Fruit fly (Drosophila melanogaster) whole organism, pupa: ENCODE measurements around the gene Cerk.

ENCODE experiments used
- CG10348 ChIP-seq: fragments of 200-800 bp; sonication (Bioruptor generic); IDR thresholded peaks from 2 replicates; pipeline ENCODE4 v1.3.6; 2022; ENCODE audit warnings: missing biosample characterization, missing genetic modification characterization
- CG12605 ChIP-seq: fragments of 200-800 bp; sonication (Bioruptor generic); IDR thresholded peaks from 2 replicates; pipeline ENCODE4 v1.3.6; 2022; ENCODE audit warnings: missing biosample characterization, missing genetic modification characterization
- CG14655 ChIP-seq: fragments of 200-800 bp; sonication (Bioruptor generic); optimal IDR thresholded peaks from 3 replicates; lab custom pipeline; 2017; ENCODE audit warnings: mild to moderate bottlenecking, missing biosample characterization, missing genetic modification reagents, missing genetic modification characterization
- CG32121 ChIP-seq: fragments of 200-800 bp; sonication (Bioruptor generic); IDR thresholded peaks from 2 replicates; pipeline ENCODE4 v1.3.6; 2022; ENCODE audit warnings: missing biosample characterization, missing genetic modification characterization
- CG34367 ChIP-seq: fragments of 200-800 bp; sonication (Bioruptor generic); optimal IDR thresholded peaks from 2 replicates; lab custom pipeline; 2018; ENCODE audit warnings: missing biosample characterization, mild to moderate bottlenecking, missing genetic modification characterization
- CG8301 ChIP-seq: fragments of 200-800 bp; sonication (Bioruptor generic); optimal IDR thresholded peaks from 2 replicates; lab custom pipeline; 2018; ENCODE audit warnings: missing biosample characterization, mild to moderate bottlenecking, missing genetic modification characterization
- D1 ChIP-seq: fragments of 200-800 bp; sonication (Bioruptor generic); optimal IDR thresholded peaks from 2 replicates; lab custom pipeline; 2018; ENCODE audit warnings: missing biosample characterization, mild to moderate bottlenecking, missing genetic modification characterization, moderate library complexity
- EcR ChIP-seq: fragments of 200-800 bp; sonication (Bioruptor generic); optimal IDR thresholded peaks from 3 replicates; lab custom pipeline; 2019; ENCODE audit warnings: missing biosample characterization, missing genetic modification characterization, mild to moderate bottlenecking, moderate library complexity, missing genetic modification reagents
- Ets98B ChIP-seq: fragments of 200-800 bp; sonication (Bioruptor generic); IDR thresholded peaks from 2 replicates; pipeline ENCODE4 v1.3.6; 2022; ENCODE audit warnings: missing biosample characterization, missing genetic modification characterization
- Pif1A ChIP-seq: fragments of 200-800 bp; sonication (Bioruptor generic); optimal IDR thresholded peaks from 3 replicates; lab custom pipeline; 2016; ENCODE audit warnings: missing biosample characterization, missing genetic modification characterization
- Snoo ChIP-seq: fragments of 200-800 bp; sonication (Bioruptor generic); optimal IDR thresholded peaks from 3 replicates; lab custom pipeline; 2017; ENCODE audit warnings: missing biosample characterization, mild to moderate bottlenecking, missing genetic modification characterization, inconsistent platforms
- fd96Ca ChIP-seq: fragments of 200-800 bp; sonication (Bioruptor generic); IDR thresholded peaks from 3 replicates; pipeline ENCODE4 v1.3.6; 2022; ENCODE audit warnings: missing biosample characterization, missing genetic modification characterization
- gl ChIP-seq: fragments of 200-800 bp; sonication (Bioruptor generic); optimal IDR thresholded peaks from 2 replicates; lab custom pipeline; 2018; ENCODE audit warnings: missing biosample characterization, mild to moderate bottlenecking, missing genetic modification characterization
- rn ChIP-seq: fragments of 200-800 bp; sonication (Bioruptor generic); IDR thresholded peaks from 2 replicates; pipeline ENCODE4 v1.3.6; 2022; ENCODE audit warnings: missing biosample characterization, missing genetic modification characterization

DNA sequence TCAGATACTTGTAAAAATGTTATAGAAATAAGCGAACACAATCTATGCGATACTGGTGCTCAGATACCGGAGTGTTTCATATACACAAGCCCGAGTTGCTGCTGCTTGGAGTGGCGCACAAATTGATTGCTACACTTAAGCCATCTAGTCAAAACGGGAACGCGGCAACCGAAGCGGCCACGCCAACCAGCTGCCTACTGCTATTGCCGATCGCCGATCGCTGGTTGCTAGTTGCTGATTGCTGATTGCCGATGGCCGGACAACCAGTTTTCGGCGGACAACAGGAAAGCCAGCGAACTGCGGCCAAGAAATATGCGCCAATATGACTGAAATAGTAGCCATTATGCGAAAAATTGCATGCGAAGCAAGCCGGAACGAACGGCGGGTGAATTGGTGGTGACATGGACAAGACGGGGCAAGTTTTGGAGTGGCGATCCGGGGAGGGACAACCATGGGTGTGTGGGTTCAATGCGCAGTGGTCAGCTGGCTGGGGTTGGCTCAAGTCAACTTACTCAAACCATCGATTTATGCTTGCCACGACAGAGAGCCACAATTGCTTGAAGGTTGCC, 22.1 kb upstream of the Cerk start:
- TF ChIP-seq fd96Ca (GFP tag; lab: Robert Waterston, UW) (no peak), CG14655 (no peak), CG10348 (GFP tag; lab: Robert Waterston, UW) (0 out of 2 replicates have a peak, but pooled peaks have one; percentile 21), EcR (peak; percentile 82), Pif1A (no peak), Snoo (tag; lab: Kevin White, UChicago) (no peak), rn (GFP tag; lab: Robert Waterston, UW) (no peak), CG8301 (no peak), gl (tag; lab: Kevin White, UChicago) (no peak), Ets98B (GFP tag; lab: Robert Waterston, UW) (no peak), CG32121 (GFP tag; lab: Robert Waterston, UW) (no peak), D1 (tag; lab: Kevin White, UChicago) (no peak), CG34367 (tag; lab: Kevin White, UChicago) (no peak), CG12605 (GFP tag; lab: Robert Waterston, UW) (no peak)
